Fruit fly (Drosophila melanogaster): ENCODE measurements around the gene Lint-O.

Gene Lint-O

dm6 chrX:2743020-2743419 lies 44.5 kb downstream of the Lint-O start (continued):
- TF ChIP-seq Atf-2 (GFP tag; optimal IDR thresholded peaks at IDR 0.05) (peak; percentile 56), CG17361 (GFP tag; IDR thresholded peaks at IDR 0.05) (peak; percentile 60; the same call in 2 of the 3 replicates), CG4617 (GFP tag; optimal IDR thresholded peaks at IDR 0.05; ENCODE audit: borderline replicate concordance) (peak; percentile 28), vnd (GFP tag; IDR thresholded peaks at IDR 0.05; ENCODE audit: partially characterized antibody) (no peak), bab2 (GFP tag; optimal IDR thresholded peaks at IDR 0.05) (peak; percentile 78), H2.0 (GFP tag; IDR thresholded peaks at IDR 0.05) (peak; percentile 86), CG12744 (GFP tag; optimal IDR thresholded peaks at IDR 0.05) (peak; percentile 60), sens-2 (GFP tag; IDR thresholded peaks at IDR 0.05) (peak; percentile 72; the same call in 1 of the 2 replicates), chn (GFP tag; optimal IDR thresholded peaks at IDR 0.05) (peak; percentile 57), CG12219 (GFP tag; optimal IDR thresholded peaks at IDR 0.05) (peak; percentile 65), gsb-n (tag; optimal IDR thresholded peaks at IDR 0.05) (no peak), CG13296 (GFP tag; optimal IDR thresholded peaks at IDR 0.05) (peak; percentile 78), tll (GFP tag; optimal IDR thresholded peaks at IDR 0.05) (no peak), grn (GFP tag; optimal IDR thresholded peaks at IDR 0.05) (peak; percentile 78), CG32772 (GFP tag; IDR thresholded peaks at IDR 0.05) (peak; percentile 75), Bgb (GFP tag; IDR thresholded peaks at IDR 0.05; ENCODE audit: partially characterized antibody) (no peak), Fer2 (tag; optimal IDR thresholded peaks at IDR 0.05) (peak; percentile 54), CG11504 (tag; optimal IDR thresholded peaks at IDR 0.05) (peak; percentile 80), CG17385 (GFP tag; optimal IDR thresholded peaks at IDR 0.05) (peak; percentile 81), p53 (GFP tag; optimal IDR thresholded peaks at IDR 0.05) (no peak), tap (tag; optimal IDR thresholded peaks at IDR 0.05) (no peak), ken (GFP tag; IDR thresholded peaks at IDR 0.05) (peak; percentile 84), Doc3 (GFP tag; IDR thresholded peaks at IDR 0.05; ENCODE audit: partially characterized antibody) (no peak), CG15514 (GFP tag; optimal IDR thresholded peaks at IDR 0.05) (peak; percentile 73), CG3838 (GFP tag; optimal IDR thresholded peaks at IDR 0.05) (no peak), CG7372 (GFP tag; IDR thresholded peaks at IDR 0.05) (peak; percentile 85), HLH4C (GFP tag; IDR thresholded peaks at IDR 0.05; ENCODE audit: partially characterized antibody) (no peak), Eip74EF (GFP tag; optimal IDR thresholded peaks at IDR 0.05) (no peak), CG7271 (tag; optimal IDR thresholded peaks at IDR 0.05) (no peak), CG12769 (tag; optimal IDR thresholded peaks at IDR 0.05) (peak; percentile 71), CG9727 (GFP tag; optimal IDR thresholded peaks at IDR 0.05) (peak; percentile 69), CG4404 (GFP tag; IDR thresholded peaks at IDR 0.05) (peak; percentile 63), Bdp1 (GFP tag; optimal IDR thresholded peaks at IDR 0.05) (peak; percentile 71), esg (GFP tag; conservative IDR thresholded peaks at IDR 0.05) (peak; percentile 86), Abd-B (GFP tag; optimal IDR thresholded peaks at IDR 0.05) (peak; percentile 69), btn (GFP tag; optimal IDR thresholded peaks at IDR 0.05) (peak; percentile 59), CG2116 (GFP tag; optimal IDR thresholded peaks at IDR 0.05) (no peak), pita (GFP tag; optimal IDR thresholded peaks at IDR 0.05) (no peak), CHES-1-like (GFP tag; optimal IDR thresholded peaks at IDR 0.05) (peak; percentile 85), CG11085 (GFP tag; IDR thresholded peaks at IDR 0.05) (peak; percentile 86), nerfin-2 (GFP tag; IDR thresholded peaks at IDR 0.05; ENCODE audit: partially characterized antibody) (no peak), Ravus (GFP tag; IDR thresholded peaks at IDR 0.05) (peak; percentile 81), CG4328 (GFP tag; optimal IDR thresholded peaks at IDR 0.05) (no peak), ci (GFP tag; IDR thresholded peaks at IDR 0.05) (peak; percentile 86), Ptx1 (GFP tag; IDR thresholded peaks at IDR 0.05) (peak; percentile 90), Mad (GFP tag; optimal IDR thresholded peaks at IDR 0.05) (peak; percentile 59), CG6854 (GFP tag; optimal IDR thresholded peaks at IDR 0.05) (peak; percentile 53), CG17359 (tag; optimal IDR thresholded peaks at IDR 0.05) (peak; percentile 77), CG8765 (GFP tag; IDR thresholded peaks at IDR 0.05) (peak; percentile 59; the same call in 1 of the 2 replicates), CG13424 (tag; optimal IDR thresholded peaks at IDR 0.05) (peak; percentile 74)
